Worm (Caenorhabditis elegans): Measurements from ENCODE around the gene fut-6.

DNA sequence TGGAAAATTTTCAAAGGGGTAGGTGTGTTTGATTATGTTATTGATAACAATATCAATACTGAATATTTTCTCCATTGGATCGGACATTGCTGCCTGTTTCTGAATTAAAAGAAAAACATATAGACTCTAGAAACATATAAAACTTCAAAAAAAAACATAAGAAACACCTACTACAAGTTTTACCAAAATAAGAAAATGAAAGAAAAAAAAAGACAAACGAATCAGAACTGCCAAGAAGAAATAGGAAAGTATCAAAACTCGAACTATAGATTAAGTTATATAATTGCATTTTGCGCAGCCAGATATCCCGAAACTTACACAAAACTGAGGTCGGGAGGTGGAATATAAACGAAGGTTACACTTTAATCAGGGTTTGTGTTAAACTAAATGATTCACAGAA lies 9.6 kb upstream of the fut-6 start, which contains the start of gene T05A7.11:
- no peak for TF ChIP-seq nhr-28 (tag; optimal IDR thresholded peaks at IDR 0.05)
- TF ChIP-seq dpl-1 (GFP tag; optimal IDR thresholded peaks at IDR 0.05), result no peak
- TF ChIP-seq ces-1 (GFP tag; optimal IDR thresholded peaks at IDR 0.05), result no peak
- TF ChIP-seq mep-1 (tag; optimal IDR thresholded peaks at IDR 0.05), result no peak
- no peak for TF ChIP-seq ama-1 (optimal IDR thresholded peaks at IDR 0.05)
- TF ChIP-seq lsy-2 (tag; optimal IDR thresholded peaks at IDR 0.05), result no peak
- TF ChIP-seq pag-3 (tag; optimal IDR thresholded peaks at IDR 0.05; ENCODE audit: borderline replicate concordance, insufficient read depth), result no peak
- TF ChIP-seq nhr-237 (tag; optimal IDR thresholded peaks at IDR 0.05), result no peak
